Worm (Caenorhabditis elegans): ENCODE results near the gene pot-2.

- no peak for TF ChIP-seq him-1 (tag; optimal IDR thresholded peaks at IDR 0.05)
- TF ChIP-seq W03F9.2 (tag; optimal IDR thresholded peaks at IDR 0.05): no peak
- TF ChIP-seq dao-5 (tag; optimal IDR thresholded peaks at IDR 0.05): no peak
Measured at ce11 chrII:14523645-14524223, at the start of gene pot-2.

Measured in whole organism, L4/young adult.